Fruit fly (Drosophila melanogaster) whole organism, embryonic: Measurements from ENCODE around the gene stol.
A peak's percentile ranks its signal among the peaks of the same experiment; 100 is the strongest.

Source experiments
- Atf-2 ChIP-seq: fragments of 200-800 bp; sonication (Bioruptor generic); optimal IDR thresholded peaks from 2 replicates; lab custom pipeline; 2016; ENCODE audit warnings: missing biosample characterization, missing genetic modification characterization
- Atf3 ChIP-seq: fragments of 200-800 bp; sonication (Bioruptor generic); optimal IDR thresholded peaks from 3 replicates; lab custom pipeline; 2016; ENCODE audit warnings: missing biosample characterization, missing genetic modification characterization
- B-H2 ChIP-seq: fragments of 200-800 bp; sonication (Bioruptor generic); optimal IDR thresholded peaks from 2 replicates; lab custom pipeline; 2018; ENCODE audit warnings: missing biosample characterization, mild to moderate bottlenecking, missing genetic modification characterization
- Bdp1 ChIP-seq: fragments of 200-800 bp; sonication (Bioruptor generic); optimal IDR thresholded peaks from 3 replicates; lab custom pipeline; 2016; ENCODE audit warnings: missing biosample characterization, missing genetic modification characterization
- BtbVII ChIP-seq: fragments of 200-800 bp; sonication (Bioruptor generic); optimal IDR thresholded peaks from 3 replicates; lab custom pipeline; 2017; ENCODE audit warnings: missing biosample characterization, mild to moderate bottlenecking, missing genetic modification characterization
- CG1024 ChIP-seq: fragments of 200-800 bp; sonication (Bioruptor generic); IDR thresholded peaks from 2 replicates; pipeline ENCODE4 v1.3.6; 2022; ENCODE audit warnings: missing biosample characterization, missing genetic modification characterization
- CG10366 ChIP-seq: fragments of 200-800 bp; sonication (Bioruptor generic); IDR thresholded peaks from 2 replicates; pipeline ENCODE4 v1.3.6; 2022; ENCODE audit warnings: missing biosample characterization, missing genetic modification characterization
- CG11398 ChIP-seq: fragments of 200-800 bp; sonication (Bioruptor generic); optimal IDR thresholded peaks from 2 replicates; lab custom pipeline; 2016; ENCODE audit warnings: missing biosample characterization, missing genetic modification characterization
- CG11504 ChIP-seq: fragments of 200-800 bp; sonication (Bioruptor generic); optimal IDR thresholded peaks from 3 replicates; lab custom pipeline; 2019; ENCODE audit warnings: missing biosample characterization, mild to moderate bottlenecking, missing genetic modification characterization, moderate library complexity
- CG12071 ChIP-seq: fragments of 200-800 bp; sonication (Bioruptor generic); optimal IDR thresholded peaks from 3 replicates; lab custom pipeline; 2018; ENCODE audit warnings: missing biosample characterization, mild to moderate bottlenecking, missing genetic modification characterization
- CG12236 ChIP-seq: fragments of 200-800 bp; sonication (Bioruptor generic); optimal IDR thresholded peaks from 2 replicates; lab custom pipeline; 2016; ENCODE audit warnings: missing biosample characterization, missing genetic modification characterization
- CG2116 ChIP-seq: fragments of 200-800 bp; sonication (Bioruptor generic); optimal IDR thresholded peaks from 3 replicates; lab custom pipeline; 2018; ENCODE audit warnings: missing biosample characterization, mild to moderate bottlenecking, missing genetic modification characterization
- CG3163 ChIP-seq: fragments of 200-800 bp; sonication (Bioruptor generic); optimal IDR thresholded peaks from 3 replicates; lab custom pipeline; 2016; ENCODE audit warnings: missing biosample characterization, missing genetic modification characterization
- CG32532 ChIP-seq: fragments of 200-800 bp; sonication (Bioruptor generic); IDR thresholded peaks from 2 replicates; pipeline ENCODE4 v1.3.6; 2022; ENCODE audit warnings: missing biosample characterization, missing genetic modification characterization
- CG3726 ChIP-seq: fragments of 200-800 bp; sonication (Bioruptor generic); IDR thresholded peaks from 3 replicates; pipeline ENCODE4, ENCODE4 v1.3.6; 2022; ENCODE audit warnings: missing biosample characterization, missing genetic modification characterization
- CG3847 ChIP-seq: fragments of 200-800 bp; sonication (Bioruptor generic); IDR thresholded peaks from 2 replicates; pipeline ENCODE4 v1.3.6; 2022; ENCODE audit warnings: missing biosample characterization, missing genetic modification characterization
- CG4617 ChIP-seq: fragments of 200-800 bp; sonication (Bioruptor generic); optimal IDR thresholded peaks from 3 replicates; lab custom pipeline; 2016; ENCODE audit warnings: missing biosample characterization, missing genetic modification characterization, borderline replicate concordance
- CG4820 ChIP-seq: fragments of 200-800 bp; sonication (Bioruptor generic); optimal IDR thresholded peaks from 3 replicates; lab custom pipeline; 2016; ENCODE audit warnings: missing biosample characterization, missing genetic modification characterization
- CG7786 ChIP-seq: fragments of 200-800 bp; sonication (Bioruptor generic); optimal IDR thresholded peaks from 2 replicates; lab custom pipeline; 2016; ENCODE audit warnings: missing biosample characterization, missing genetic modification characterization
- CG8359 ChIP-seq: fragments of 200-800 bp; sonication (Bioruptor generic); optimal IDR thresholded peaks from 2 replicates; lab custom pipeline; 2017; ENCODE audit warnings: missing biosample characterization, mild to moderate bottlenecking, missing genetic modification characterization, borderline replicate concordance
- CoRest ChIP-seq: fragments of 200-800 bp; sonication (Bioruptor generic); optimal IDR thresholded peaks from 3 replicates; lab custom pipeline; 2018; ENCODE audit warnings: missing biosample characterization, mild to moderate bottlenecking, missing genetic modification characterization, moderate library complexity
- D19A ChIP-seq: fragments of 200-800 bp; optimal IDR thresholded peaks from 3 replicates; lab custom pipeline; 2019; ENCODE audit warnings: missing biosample characterization, mild to moderate bottlenecking, missing genetic modification characterization, moderate library complexity
- Dad ChIP-seq: fragments of 200-800 bp; sonication (Bioruptor generic); optimal IDR thresholded peaks from 3 replicates; lab custom pipeline; 2016; ENCODE audit warnings: missing biosample characterization, missing genetic modification characterization
- Dfd ChIP-seq, 2 experiments: fragments of >200 bp; optimal IDR thresholded peaks; 2 replicates each; lab custom pipeline; 2017; ENCODE audit warnings: missing biosample characterization in 2 of 2, missing genetic modification characterization in 2 of 2
- E2f1 ChIP-seq: fragments of 200-800 bp; sonication (Bioruptor generic); IDR thresholded peaks from 2 replicates; pipeline ENCODE4 v1.3.6; 2022; ENCODE audit warnings: missing biosample characterization, missing genetic modification characterization
- Ets97D ChIP-seq: fragments of 200-800 bp; sonication (Bioruptor generic); optimal IDR thresholded peaks from 3 replicates; lab custom pipeline; 2016; ENCODE audit warnings: missing biosample characterization, missing genetic modification characterization
- Fer2 ChIP-seq: fragments of 200-800 bp; sonication (Bioruptor generic); optimal IDR thresholded peaks from 2 replicates; lab custom pipeline; 2018; ENCODE audit warnings: missing biosample characterization, mild to moderate bottlenecking, missing genetic modification characterization, moderate library complexity
- Gsc ChIP-seq: fragments of 200-800 bp; sonication (Bioruptor generic); IDR thresholded peaks from 2 replicates; pipeline ENCODE4 v1.3.6; 2022; ENCODE audit warnings: missing biosample characterization, missing genetic modification characterization
- Gug ChIP-seq: fragments of 200-800 bp; sonication (Bioruptor generic); IDR thresholded peaks from 4 replicates; pipeline ENCODE4 v1.3.6; 2022; ENCODE audit warnings: missing biosample characterization, missing genetic modification characterization
- Hmx ChIP-seq: fragments of 200-800 bp; sonication (Bioruptor generic); optimal IDR thresholded peaks from 2 replicates; lab custom pipeline; 2016; ENCODE audit warnings: missing biosample characterization, missing genetic modification characterization
- Hr3 ChIP-seq: fragments of 200-800 bp; sonication (Bioruptor generic); optimal IDR thresholded peaks from 3 replicates; lab custom pipeline; 2016; ENCODE audit warnings: missing biosample characterization, missing genetic modification characterization
- Kr ChIP-seq: fragments of 200-800 bp; sonication (Bioruptor generic); optimal IDR thresholded peaks from 2 replicates; lab custom pipeline; 2017; ENCODE audit warnings: missing biosample characterization, mild to moderate bottlenecking, missing genetic modification characterization
- NC2β ChIP-seq: fragments of 200-800 bp; sonication (Bioruptor generic); optimal IDR thresholded peaks from 2 replicates; lab custom pipeline; 2016; ENCODE audit warnings: missing biosample characterization, missing genetic modification characterization
- Rfx ChIP-seq: fragments of 200-800 bp; sonication (Bioruptor generic); IDR thresholded peaks from 2 replicates; pipeline ENCODE4 v1.3.6; 2022; ENCODE audit warnings: missing biosample characterization, missing genetic modification characterization
- Tbp ChIP-seq: fragments of >200 bp; optimal IDR thresholded peaks from 2 replicates; lab custom pipeline; 2018; ENCODE audit warnings: missing biosample characterization, missing genetic modification characterization
- abd-A ChIP-seq: fragments of 200-800 bp; sonication (Bioruptor generic); optimal IDR thresholded peaks from 3 replicates; lab custom pipeline; 2019; ENCODE audit warnings: missing biosample characterization, mild to moderate bottlenecking, missing genetic modification characterization, moderate library complexity
- ap ChIP-seq: fragments of 200-800 bp; sonication (Bioruptor generic); IDR thresholded peaks from 2 replicates; pipeline ENCODE4 v1.3.6; 2022; ENCODE audit warnings: missing biosample characterization, missing genetic modification characterization
- az2 ChIP-seq: fragments of 200-800 bp; sonication (Bioruptor generic); optimal IDR thresholded peaks from 3 replicates; lab custom pipeline; 2016; ENCODE audit warnings: missing biosample characterization, missing genetic modification characterization
- cg ChIP-seq: fragments of 200-800 bp; sonication (Bioruptor generic); optimal IDR thresholded peaks from 3 replicates; lab custom pipeline; 2019; ENCODE audit warnings: missing biosample characterization, mild to moderate bottlenecking, missing genetic modification characterization, moderate library complexity
- dpn ChIP-seq, 2 experiments: fragments of 200-800 bp; sonication (Bioruptor generic); optimal IDR thresholded peaks; 3 replicates each; lab custom pipeline; 2016; ENCODE audit warnings: missing biosample characterization in 2 of 2, missing genetic modification characterization in 2 of 2
- fu2 ChIP-seq: fragments of 200-800 bp; sonication (Bioruptor generic); optimal IDR thresholded peaks from 2 replicates; lab custom pipeline; 2016; ENCODE audit warnings: missing biosample characterization, missing genetic modification characterization
- gro ChIP-seq: fragments of 200-800 bp; sonication (Bioruptor generic); optimal IDR thresholded peaks from 2 replicates; lab custom pipeline; 2016; ENCODE audit warnings: missing biosample characterization, missing genetic modification characterization
- kah ChIP-seq: fragments of 200-800 bp; sonication (Bioruptor generic); optimal IDR thresholded peaks from 2 replicates; lab custom pipeline; 2018; ENCODE audit warnings: missing biosample characterization, mild to moderate bottlenecking, missing genetic modification characterization
- nmo ChIP-seq: fragments of 200-800 bp; sonication (Bioruptor generic); optimal IDR thresholded peaks from 2 replicates; lab custom pipeline; 2018; ENCODE audit warnings: missing biosample characterization, mild to moderate bottlenecking, missing genetic modification characterization, moderate library complexity
- slou ChIP-seq: fragments of 200-800 bp; sonication (Bioruptor generic); optimal IDR thresholded peaks from 3 replicates; lab custom pipeline; 2016; ENCODE audit warnings: missing biosample characterization, missing genetic modification characterization
- unc-4 ChIP-seq: fragments of 200-800 bp; sonication (Bioruptor generic); IDR thresholded peaks from 2 replicates; pipeline ENCODE4 v1.3.6; 2022; ENCODE audit warnings: missing biosample characterization, missing genetic modification characterization; ENCODE audit not compliant: partially characterized antibody
- vfl ChIP-seq: fragments of 200-800 bp; sonication (Bioruptor generic); optimal IDR thresholded peaks from 2 replicates; lab custom pipeline; 2016; ENCODE audit warnings: missing biosample characterization, missing genetic modification characterization
- vvl ChIP-seq: fragments of 200-800 bp; sonication (Bioruptor generic); IDR thresholded peaks from 2 replicates; pipeline ENCODE4 v1.3.6; 2022; ENCODE audit warnings: missing biosample characterization, missing genetic modification characterization
- zen ChIP-seq: fragments of 200-800 bp; sonication (Bioruptor generic); optimal IDR thresholded peaks from 3 replicates; lab custom pipeline; 2018; ENCODE audit warnings: missing biosample characterization, mild to moderate bottlenecking, missing genetic modification characterization, moderate library complexity
- zfh1 ChIP-seq: fragments of 200-800 bp; sonication (Bioruptor generic); IDR thresholded peaks from 3 replicates; pipeline ENCODE4 v1.3.6; 2022; ENCODE audit warnings: missing biosample characterization, missing genetic modification characterization

stol gene

dm6 chr2L:15750523-15751258, 32.6 kb upstream of the stol start, which contains the start of gene ND-B17 (continued):
- peak; percentile 46 for TF ChIP-seq Hr3 (GFP tag; lab: Kevin White, UChicago)
- peak; percentile 34 for TF ChIP-seq E2f1 (GFP tag; lab: Robert Waterston, UW)
- peak; percentile 43 for TF ChIP-seq Atf-2 (GFP tag; lab: Kevin White, UChicago)
- TF ChIP-seq CG10366 (GFP tag; lab: Robert Waterston, UW) = peak; percentile 57
- peak; percentile 37 for TF ChIP-seq az2 (GFP tag; lab: Kevin White, UChicago)
- TF ChIP-seq ap = 0 out of 2 replicates have a peak, but pooled peaks have one; percentile 25
- no peak for TF ChIP-seq CG12236 (GFP tag; lab: Kevin White, UChicago)
- TF ChIP-seq CG11398 (GFP tag; lab: Kevin White, UChicago) = no peak
- TF ChIP-seq vvl (GFP tag; lab: Robert Waterston, UW) = peak; percentile 59; the same call in 1 of the 2 replicates
- TF ChIP-seq CG3726 (GFP tag; lab: Robert Waterston, UW) = 0 out of 3 replicates have a peak, but pooled peaks have one; percentile 41
- no peak for TF ChIP-seq kah (GFP tag; lab: Kevin White, UChicago)
- TF ChIP-seq CG32532 = peak; percentile 68
- TF ChIP-seq zfh1 = peak; percentile 74
- peak; percentile 81 for TF ChIP-seq Rfx (GFP tag; lab: Robert Waterston, UW)
- no peak for TF ChIP-seq Dfd (GFP tag; optimal IDR thresholded peaks at IDR 0.05; lab: Kevin White, UChicago)
- no peak for TF ChIP-seq Gsc
- peak; percentile 27 for TF ChIP-seq fu2 (GFP tag; lab: Kevin White, UChicago)
- peak; percentile 64 for TF ChIP-seq CG2116 (GFP tag; lab: Kevin White, UChicago)
- TF ChIP-seq gro = no peak
- TF ChIP-seq Hmx (GFP tag; lab: Kevin White, UChicago) = no peak
- TF ChIP-seq unc-4 (GFP tag; lab: Robert Waterston, UW) = 0 out of 2 replicates have a peak, but pooled peaks have one; percentile 21
- TF ChIP-seq D19A = no peak
- TF ChIP-seq BtbVII (GFP tag; lab: Kevin White, UChicago) = no peak
- TF ChIP-seq Ets97D (GFP tag; lab: Kevin White, UChicago) = peak; percentile 43
- TF ChIP-seq CG4617 (GFP tag; lab: Kevin White, UChicago) = peak; percentile 19
- TF ChIP-seq CoRest = peak; percentile 52
- peak; percentile 57 for TF ChIP-seq CG3847 (GFP tag; lab: Robert Waterston, UW)
- TF ChIP-seq Bdp1 = peak; percentile 6
- no peak for TF ChIP-seq CG8359 (GFP tag; lab: Kevin White, UChicago)
- TF ChIP-seq vfl (GFP tag; lab: Kevin White, UChicago) = peak; percentile 18
- no peak for TF ChIP-seq CG11504 (tag; lab: Kevin White, UChicago)
- no peak for TF ChIP-seq Tbp (GFP tag; lab: Kevin White, UChicago)
- TF ChIP-seq CG3163 (GFP tag; lab: Kevin White, UChicago) = peak; percentile 29
- peak; percentile 21 for TF ChIP-seq nmo
- TF ChIP-seq CG1024 (GFP tag; lab: Robert Waterston, UW) = peak; percentile 39; the same call in 1 of the 2 replicates
- TF ChIP-seq dpn (GFP tag; optimal IDR thresholded peaks at IDR 0.05; lab: Kevin White, UChicago) = peak; percentile 26 to 69
- peak; percentile 35 for TF ChIP-seq Atf3
- peak; percentile 43 for TF ChIP-seq NC2β (GFP tag; lab: Kevin White, UChicago)
- no peak for TF ChIP-seq zen (tag; lab: Kevin White, UChicago)
- TF ChIP-seq Fer2 (tag; lab: Kevin White, UChicago) = no peak
- TF ChIP-seq Dad (GFP tag; lab: Kevin White, UChicago) = no peak
- peak; percentile 51; the same call in 2 of the 4 replicates for TF ChIP-seq Gug (GFP tag; lab: Robert Waterston, UW)
- no peak for TF ChIP-seq CG12071 (GFP tag; lab: Kevin White, UChicago)
- TF ChIP-seq CG7786 (GFP tag; lab: Kevin White, UChicago) = peak; percentile 50
- no peak for TF ChIP-seq abd-A (tag; lab: Kevin White, UChicago)
- TF ChIP-seq B-H2 = peak; percentile 36
- TF ChIP-seq CG4820 = no peak
- TF ChIP-seq slou (GFP tag; lab: Kevin White, UChicago) = peak; percentile 28
- TF ChIP-seq Kr (GFP tag; lab: Kevin White, UChicago) = no peak
- TF ChIP-seq cg = no peak
